Worm (Caenorhabditis elegans): ENCODE results near the gene slc-25A10.

DNA sequence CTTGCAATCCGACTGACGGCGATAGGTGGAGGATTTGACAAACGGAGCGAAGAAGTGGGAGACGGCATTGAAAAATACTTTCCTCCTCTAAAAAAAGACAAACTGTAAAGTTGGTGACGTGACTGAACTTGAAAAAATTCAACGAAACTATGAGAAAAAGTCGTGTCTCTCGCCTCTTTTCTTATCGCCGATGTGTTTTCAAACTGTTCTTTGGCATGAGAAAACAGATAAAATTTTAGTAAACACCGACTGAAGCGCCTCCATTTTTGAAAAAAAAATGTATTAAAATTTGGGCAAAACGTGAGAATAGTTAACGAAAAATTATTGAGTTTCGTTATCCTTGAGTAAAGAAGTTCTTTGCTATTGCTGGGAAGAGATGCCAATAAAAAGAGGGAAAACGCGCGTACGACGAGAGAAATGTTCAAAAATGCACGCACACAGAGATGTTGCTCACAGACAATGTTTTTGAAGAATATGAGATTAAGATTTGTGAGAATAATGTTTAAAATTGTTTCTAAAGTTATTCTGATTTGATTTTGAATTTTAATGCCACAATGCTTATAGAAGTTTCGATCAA is 3.4 kb upstream of the slc-25A10 start:
- TF ChIP-seq ceh-13 (GFP tag; optimal IDR thresholded peaks at IDR 0.05): no peak
- TF ChIP-seq ets-7 (tag; optimal IDR thresholded peaks at IDR 0.05): no peak
- no peak for TF ChIP-seq tbx-37 (GFP tag; conservative IDR thresholded peaks at IDR 0.05)
- TF ChIP-seq ama-1 (optimal IDR thresholded peaks at IDR 0.05): no peak
- no peak for TF ChIP-seq aly-1 (tag; optimal IDR thresholded peaks at IDR 0.05)
- TF ChIP-seq flt-1 (GFP tag; IDR thresholded peaks at IDR 0.05): no peak
- no peak for TF ChIP-seq pes-1 (GFP tag; IDR thresholded peaks at IDR 0.05)

Data from whole organism, early embryonic.